Fruit fly (Drosophila melanogaster): ENCODE data around the gene CG46468.

The CG46468 gene

DNA sequence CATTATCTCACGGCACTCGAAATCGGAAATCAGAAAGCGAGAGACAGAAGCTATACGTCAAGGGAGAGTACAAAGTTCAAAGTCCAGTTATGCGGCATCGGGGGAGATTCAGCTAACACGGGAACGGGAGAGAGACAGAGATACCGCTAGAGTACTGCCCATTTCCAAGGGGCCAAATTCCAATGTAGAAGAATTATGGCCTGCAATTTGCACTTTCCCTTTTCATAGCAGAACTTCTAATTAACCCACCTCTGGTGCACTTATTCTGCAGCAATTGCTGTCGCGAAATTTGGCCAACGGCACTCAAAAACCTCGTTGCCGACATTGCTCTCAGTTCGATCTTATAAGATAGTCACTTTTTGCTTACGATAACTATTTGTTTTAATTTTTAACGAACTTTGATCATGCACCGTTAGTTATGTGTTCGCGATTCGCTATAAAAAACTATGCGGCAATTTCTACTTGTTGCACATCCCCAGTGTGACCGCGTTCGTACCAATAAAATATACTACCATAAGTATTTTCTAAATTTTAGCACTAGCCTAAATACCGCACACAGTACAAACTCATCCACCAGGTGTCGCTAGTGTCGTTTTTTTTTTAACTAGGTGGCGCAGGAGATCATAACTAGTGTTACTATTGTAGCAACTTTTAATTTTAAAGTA, 11.2 kb upstream of the CG46468 start, which contains the start of gene Mtpalpha (continued):
- TF ChIP-seq CG12219 (GFP tag; optimal IDR thresholded peaks at IDR 0.05), result no peak
- TF ChIP-seq CG18011 (GFP tag; optimal IDR thresholded peaks at IDR 0.05), result no peak
- TF ChIP-seq D (optimal IDR thresholded peaks at IDR 0.05), result no peak
- no peak for TF ChIP-seq D (GFP tag; optimal IDR thresholded peaks at IDR 0.05)
- TF ChIP-seq Bdp1 (GFP tag; optimal IDR thresholded peaks at IDR 0.05), result no peak
- TF ChIP-seq CG12104 (GFP tag; optimal IDR thresholded peaks at IDR 0.05), result no peak
- TF ChIP-seq Dbx (GFP tag; IDR thresholded peaks at IDR 0.05), result peak; percentile 31; the same call in 1 of the 3 replicates
- TF ChIP-seq zfh2 (GFP tag; optimal IDR thresholded peaks at IDR 0.05), result peak; percentile 9
- TF ChIP-seq sim (GFP tag; IDR thresholded peaks at IDR 0.05), result peak; percentile 12; the same call in 1 of the 2 replicates
- TF ChIP-seq CG16863 (GFP tag; optimal IDR thresholded peaks at IDR 0.05), result peak; percentile 37
- TF ChIP-seq CG8765 (GFP tag; IDR thresholded peaks at IDR 0.05), result no peak
- TF ChIP-seq Chrac-16 (GFP tag; optimal IDR thresholded peaks at IDR 0.05), result peak; percentile 56
- TF ChIP-seq CG34422 (GFP tag; IDR thresholded peaks at IDR 0.05), result peak; percentile 76
- peak; percentile 49 for TF ChIP-seq Meics (GFP tag; optimal IDR thresholded peaks at IDR 0.05)
- TF ChIP-seq Jarid2 (GFP tag; optimal IDR thresholded peaks at IDR 0.05), result peak; percentile 60
- 0 out of 2 replicates have a peak, but pooled peaks have one; percentile 31 for TF ChIP-seq CG32772 (GFP tag; IDR thresholded peaks at IDR 0.05)
- no peak for TF ChIP-seq Rx (GFP tag; IDR thresholded peaks at IDR 0.05)
- no peak for TF ChIP-seq CG11560 (tag; IDR thresholded peaks at IDR 0.05)
- peak; percentile 47 for TF ChIP-seq ssp (GFP tag; IDR thresholded peaks at IDR 0.05)
- TF ChIP-seq onecut (GFP tag; IDR thresholded peaks at IDR 0.05), result peak; percentile 33; the same call in 1 of the 2 replicates
- no peak for TF ChIP-seq slp2 (GFP tag; optimal IDR thresholded peaks at IDR 0.05)
- no peak for TF ChIP-seq CG31441 (GFP tag; IDR thresholded peaks at IDR 0.05)
- peak; percentile 61 for TF ChIP-seq CG12659 (GFP tag; optimal IDR thresholded peaks at IDR 0.05)
- TF ChIP-seq CG8388 (GFP tag; optimal IDR thresholded peaks at IDR 0.05), result no peak
- no peak for TF ChIP-seq run (tag; optimal IDR thresholded peaks at IDR 0.05)
- TF ChIP-seq Oaz (GFP tag; IDR thresholded peaks at IDR 0.05), result no peak
- TF ChIP-seq CG3281 (GFP tag; optimal IDR thresholded peaks at IDR 0.05), result no peak
- no peak for TF ChIP-seq Doc2 (GFP tag; IDR thresholded peaks at IDR 0.05)
- TF ChIP-seq Dip2 (GFP tag; IDR thresholded peaks at IDR 0.05), result peak; percentile 98
- TF ChIP-seq CG8359 (GFP tag; optimal IDR thresholded peaks at IDR 0.05; ENCODE audit: borderline replicate concordance), result no peak
- 0 out of 2 replicates have a peak, but pooled peaks have one; percentile 15 for TF ChIP-seq CG42726 (GFP tag; IDR thresholded peaks at IDR 0.05; ENCODE audit: partially characterized antibody)
- TF ChIP-seq CG7963 (GFP tag; IDR thresholded peaks at IDR 0.05; ENCODE audit: partially characterized antibody), result no peak
- TF ChIP-seq chinmo (GFP tag; IDR thresholded peaks at IDR 0.05; ENCODE audit: partially characterized antibody), result peak; percentile 86; the same call in 2 of the 4 replicates
- no peak for TF ChIP-seq sima (GFP tag; optimal IDR thresholded peaks at IDR 0.05)
- no peak for TF ChIP-seq gt (GFP tag; IDR thresholded peaks at IDR 0.05)
- TF ChIP-seq CG2678 (tag; optimal IDR thresholded peaks at IDR 0.05), result no peak
- TF ChIP-seq CG14860 (GFP tag; IDR thresholded peaks at IDR 0.05; ENCODE audit: partially characterized antibody), result no peak
- peak; percentile 44 for TF ChIP-seq CG12391 (tag; optimal IDR thresholded peaks at IDR 0.05)
- TF ChIP-seq pfk (GFP tag; optimal IDR thresholded peaks at IDR 0.05), result no peak
- TF ChIP-seq CG10431 (GFP tag; optimal IDR thresholded peaks at IDR 0.05), result no peak
- no peak for TF ChIP-seq esg (GFP tag; conservative IDR thresholded peaks at IDR 0.05)
- peak; percentile 61 for TF ChIP-seq lilli (GFP tag; optimal IDR thresholded peaks at IDR 0.05)
- no peak for TF ChIP-seq CG11504 (tag; optimal IDR thresholded peaks at IDR 0.05)
- no peak for TF ChIP-seq exex (tag; optimal IDR thresholded peaks at IDR 0.05)
- TF ChIP-seq rib (GFP tag; IDR thresholded peaks at IDR 0.05), result peak; percentile 36; the same call in 1 of the 2 replicates
- TF ChIP-seq CrebB (tag; optimal IDR thresholded peaks at IDR 0.05), result peak; percentile 0
- TF ChIP-seq CG3838 (GFP tag; optimal IDR thresholded peaks at IDR 0.05), result peak; percentile 84
- no peak for TF ChIP-seq CG4820 (GFP tag; optimal IDR thresholded peaks at IDR 0.05)
- TF ChIP-seq Nf-YA (GFP tag; IDR thresholded peaks at IDR 0.05), result no peak
- no peak for TF ChIP-seq CG11093 (GFP tag; IDR thresholded peaks at IDR 0.05)
